Worm (Caenorhabditis elegans) whole organism, L1 larva: Measurements from ENCODE around the gene C56C10.9.

Source experiments
- Y116A8C.19 ChIP-seq: sonication (generic microtip); optimal IDR thresholded peaks from 2 replicates; lab custom pipeline; 2016; ENCODE audit warnings: missing compliant biosample characterization, missing genetic modification characterization, borderline replicate concordance
- aha-1 ChIP-seq: fragments of 150-350 bp; optimal IDR thresholded peaks from 2 replicates; lab custom pipeline; 2014; ENCODE audit warnings: missing biosample characterization, missing genetic modification characterization
- ama-1 ChIP-seq: fragments of 150-350 bp; optimal IDR thresholded peaks from 2 replicates; lab custom pipeline; 2014
- blmp-1 ChIP-seq: fragments of 150-350 bp; optimal IDR thresholded peaks from 2 replicates; lab custom pipeline; 2014; ENCODE audit warnings: missing biosample characterization, missing genetic modification characterization
- ceh-63 ChIP-seq: fragments of 200-800 bp; sonication (Bioruptor generic); optimal IDR thresholded peaks from 2 replicates; lab custom pipeline; 2018; ENCODE audit warnings: mild to moderate bottlenecking, missing genetic modification characterization, missing compliant biosample characterization
- ceh-82 ChIP-seq, 3 experiments: fragments of 150-350 bp in 1 of 3; sonication (generic microtip) in 2 of 3; optimal IDR thresholded peaks; 2 replicates each; lab custom pipeline; 2014 to 2017; ENCODE audit warnings: missing biosample characterization in 3 of 3, missing genetic modification characterization in 3 of 3
- ceh-88 ChIP-seq: fragments of 200-800 bp; sonication (Bioruptor generic); IDR thresholded peaks from 2 replicates; pipeline ENCODE4 v1.3.6; 2022; ENCODE audit warnings: missing genetic modification characterization, missing compliant biosample characterization
- ceh-90 ChIP-seq: sonication (generic microtip); optimal IDR thresholded peaks from 2 replicates; lab custom pipeline; 2016; ENCODE audit warnings: missing genetic modification characterization, missing compliant biosample characterization
- ces-1 ChIP-seq: fragments of 150-350 bp; optimal IDR thresholded peaks from 2 replicates; lab custom pipeline; 2014; ENCODE audit warnings: missing biosample characterization, missing genetic modification reagents, missing genetic modification characterization
- dpl-1 ChIP-seq, 3 experiments: fragments of 150-350 bp in 2 of 3; sonication (generic microtip) in 1 of 3; optimal IDR thresholded peaks; 2 replicates each; lab custom pipeline; 2014 to 2017; ENCODE audit warnings: missing biosample characterization in 3 of 3, missing genetic modification characterization in 3 of 3, missing genetic modification reagents in 3 of 3
- efl-1 ChIP-seq, 4 experiments: fragments of 150-350 bp; optimal IDR thresholded peaks in 3 of 4; peaks in 1 of 4; 1 replicate in 1 of 4; 2 replicates in 3 of 4; lab custom pipeline; 2014; ENCODE audit warnings: missing biosample characterization in 2 of 4, missing genetic modification characterization in 2 of 4, missing genetic modification reagents in 2 of 4
- efl-3 ChIP-seq: fragments of 200-800 bp; sonication (Bioruptor generic); optimal IDR thresholded peaks from 2 replicates; lab custom pipeline; 2018; ENCODE audit warnings: mild to moderate bottlenecking, missing genetic modification characterization, missing compliant biosample characterization
- egl-13 ChIP-seq: sonication (generic microtip); optimal IDR thresholded peaks from 2 replicates; lab custom pipeline; 2016; ENCODE audit warnings: missing genotype, missing genetic modification reagents, missing genetic modification characterization, missing compliant biosample characterization
- egl-27 ChIP-seq, 2 experiments: fragments of 150-350 bp in 1 of 2; sonication (generic microtip); optimal IDR thresholded peaks; 3 replicates each; lab custom pipeline; 2017 to 2018; ENCODE audit warnings: missing biosample characterization in 2 of 2, missing genetic modification characterization in 2 of 2, missing genetic modification reagents in 2 of 2
- elt-2 ChIP-seq: sonication (generic microtip); optimal IDR thresholded peaks from 2 replicates; lab custom pipeline; 2016; ENCODE audit warnings: missing genetic modification characterization, mild to moderate bottlenecking, inconsistent platforms, missing compliant biosample characterization, missing genetic modification reagents
- elt-3 ChIP-seq, 6 experiments: fragments of 150-350 bp in 1 of 6; sonication (generic microtip); optimal IDR thresholded peaks; 2 replicates each; lab custom pipeline; 2017 to 2018; ENCODE audit warnings: missing biosample characterization in 6 of 6, missing genetic modification characterization in 6 of 6, inconsistent platforms in 1 of 6
- fkh-8 ChIP-seq: sonication (generic microtip); optimal IDR thresholded peaks from 2 replicates; lab custom pipeline; 2016; ENCODE audit warnings: mild to moderate bottlenecking, missing genetic modification characterization, missing compliant biosample characterization
- fos-1 ChIP-seq: fragments of 150-350 bp; optimal IDR thresholded peaks from 2 replicates; lab custom pipeline; 2014; ENCODE audit warnings: missing biosample characterization, missing genetic modification characterization
- hlh-17 ChIP-seq: fragments of 200-800 bp; sonication (Bioruptor generic); optimal IDR thresholded peaks from 2 replicates; lab custom pipeline; 2018; ENCODE audit warnings: missing genetic modification characterization, mild to moderate bottlenecking, missing compliant biosample characterization, moderate library complexity, borderline replicate concordance
- hlh-4 ChIP-seq: sonication (generic microtip); optimal IDR thresholded peaks from 2 replicates; lab custom pipeline; 2016; ENCODE audit warnings: mild to moderate bottlenecking, missing genetic modification characterization, missing compliant biosample characterization
- hpl-2 ChIP-seq: fragments of 150-350 bp; optimal IDR thresholded peaks from 2 replicates; lab custom pipeline; 2014; ENCODE audit warnings: missing biosample characterization, missing genetic modification reagents, missing genetic modification characterization
- irx-1 ChIP-seq: sonication (generic microtip); optimal IDR thresholded peaks from 2 replicates; lab custom pipeline; 2016; ENCODE audit warnings: missing genetic modification characterization, missing compliant biosample characterization
- isw-1 ChIP-seq: fragments of 200-800 bp; sonication (Bioruptor generic); IDR thresholded peaks from 2 replicates; pipeline ENCODE4 v1.3.6; 2022; ENCODE audit warnings: missing genetic modification characterization, missing compliant biosample characterization
- jun-1 ChIP-seq: fragments of 150-350 bp; optimal IDR thresholded peaks from 2 replicates; lab custom pipeline; 2014; ENCODE audit warnings: missing biosample characterization, missing genetic modification reagents, missing genetic modification characterization
- lin-13 ChIP-seq: fragments of 150-350 bp; optimal IDR thresholded peaks from 2 replicates; lab custom pipeline; 2014; ENCODE audit warnings: missing biosample characterization, missing genetic modification reagents, missing genetic modification characterization
- lin-14 ChIP-seq: fragments of 200-800 bp; sonication (Bioruptor generic); optimal IDR thresholded peaks from 2 replicates; lab custom pipeline; 2018; ENCODE audit warnings: mild to moderate bottlenecking, missing genetic modification characterization, moderate library complexity, missing compliant biosample characterization
- lin-35 ChIP-seq, 2 experiments: fragments of 150-350 bp; optimal IDR thresholded peaks; 2 replicates each; lab custom pipeline; 2014; ENCODE audit warnings: missing biosample characterization in 2 of 2, missing genetic modification characterization in 2 of 2, missing genetic modification reagents in 2 of 2
- lsy-2 ChIP-seq, 2 experiments: fragments of 150-350 bp; optimal IDR thresholded peaks; 2 replicates each; lab custom pipeline; 2014; ENCODE audit warnings: missing biosample characterization in 2 of 2, missing genetic modification characterization in 2 of 2
- mab-9 ChIP-seq: fragments of 200-800 bp; sonication (Bioruptor generic); IDR thresholded peaks from 2 replicates; pipeline ENCODE4 v1.3.6; 2022; ENCODE audit warnings: missing genetic modification reagents, missing genetic modification characterization, missing compliant biosample characterization
- mdl-1 ChIP-seq, 2 experiments: fragments of 150-350 bp; optimal IDR thresholded peaks; 2 replicates each; lab custom pipeline; 2014 to 2017; ENCODE audit warnings: missing biosample characterization in 2 of 2, missing genetic modification characterization in 2 of 2, inconsistent platforms in 1 of 2
- mef-2 ChIP-seq: fragments of 150-350 bp; optimal IDR thresholded peaks from 2 replicates; lab custom pipeline; 2014; ENCODE audit warnings: missing biosample characterization, missing genetic modification characterization
- nhr-19 ChIP-seq: fragments of 200-800 bp; sonication (Bioruptor generic); conservative IDR thresholded peaks from 2 replicates; pipeline ENCODE4 v1.3.6; 2022; ENCODE audit warnings: missing genetic modification characterization, missing compliant biosample characterization
- nhr-237 ChIP-seq: fragments of 150-350 bp; optimal IDR thresholded peaks from 2 replicates; lab custom pipeline; 2014; ENCODE audit warnings: missing biosample characterization, missing genetic modification characterization
- nhr-71 ChIP-seq: sonication (generic microtip); optimal IDR thresholded peaks from 2 replicates; lab custom pipeline; 2016; ENCODE audit warnings: mild to moderate bottlenecking, missing genetic modification characterization, moderate library complexity, missing compliant biosample characterization
- nhr-85 ChIP-seq: sonication (generic microtip); peaks from one replicate; lab custom pipeline; 2016; ENCODE audit warnings: missing genetic modification characterization, inconsistent platforms, missing compliant biosample characterization
- nhr-90 ChIP-seq: sonication (generic microtip); optimal IDR thresholded peaks from 2 replicates; lab custom pipeline; 2016; ENCODE audit warnings: mild to moderate bottlenecking, missing genetic modification characterization, missing compliant biosample characterization; ENCODE audit not compliant: poor library complexity
- pag-3 ChIP-seq: sonication (generic microtip); optimal IDR thresholded peaks from 2 replicates; lab custom pipeline; 2017; ENCODE audit warnings: missing genetic modification characterization, mild to moderate bottlenecking, missing compliant biosample characterization, antibody characterized with exemption, borderline replicate concordance; ENCODE audit not compliant: insufficient read depth
- snpc-4 ChIP-seq: fragments of 150-350 bp; optimal IDR thresholded peaks from 2 replicates; lab custom pipeline; 2014; ENCODE audit warnings: missing biosample characterization, missing genetic modification characterization
- snu-23 ChIP-seq: sonication (generic microtip); optimal IDR thresholded peaks from 2 replicates; lab custom pipeline; 2016; ENCODE audit warnings: missing genetic modification characterization, missing compliant biosample characterization
- sox-4 ChIP-seq: sonication (generic microtip); optimal IDR thresholded peaks from 2 replicates; lab custom pipeline; 2016; ENCODE audit warnings: missing genetic modification characterization, missing compliant biosample characterization
- swsn-7 ChIP-seq: sonication (generic microtip); optimal IDR thresholded peaks from 2 replicates; lab custom pipeline; 2016; ENCODE audit warnings: missing genetic modification characterization, missing compliant biosample characterization
- tbx-2 ChIP-seq: sonication (generic microtip); optimal IDR thresholded peaks from 2 replicates; lab custom pipeline; 2016; ENCODE audit warnings: missing genetic modification characterization, missing compliant biosample characterization
- tlp-1 ChIP-seq: fragments of 150-350 bp; optimal IDR thresholded peaks from 2 replicates; lab custom pipeline; 2014; ENCODE audit warnings: missing biosample characterization, missing genetic modification characterization
- unc-62 ChIP-seq: fragments of 150-350 bp; optimal IDR thresholded peaks from 2 replicates; lab custom pipeline; 2014; ENCODE audit warnings: missing biosample characterization, missing genetic modification reagents, missing genetic modification characterization
- zip-4 ChIP-seq: fragments of 200-800 bp; sonication (Bioruptor generic); optimal IDR thresholded peaks from 2 replicates; lab custom pipeline; 2018; ENCODE audit warnings: mild to moderate bottlenecking, missing genetic modification characterization, moderate library complexity, missing compliant biosample characterization

Gene C56C10.9

DNA sequence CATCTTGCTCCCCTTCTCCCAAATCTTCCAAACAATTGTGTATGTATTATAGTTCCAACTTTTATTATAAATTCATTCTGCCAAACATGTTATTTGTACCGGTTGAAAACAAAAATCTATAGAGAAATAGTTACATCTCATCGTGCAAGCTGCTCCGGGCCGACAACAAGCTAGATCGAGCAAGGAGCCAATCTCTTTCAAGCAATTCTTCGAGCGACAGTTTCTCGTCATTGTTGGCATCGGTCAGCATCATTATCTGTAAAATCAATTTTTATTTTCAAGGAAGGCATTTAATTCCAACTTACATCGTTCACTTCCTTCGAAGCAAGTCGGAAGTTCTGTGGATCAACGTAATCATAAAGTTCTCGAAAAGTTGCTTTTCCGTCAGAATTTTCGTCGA, 1.2 kb downstream of the C56C10.9 start:
- TF ChIP-seq egl-27 (tag; optimal IDR thresholded peaks at IDR 0.05; lab: Kevin White, UChicago) (no peak), efl-3 (no peak), efl-1 (optimal IDR thresholded peaks at IDR 0.05; lab: Kevin White, UChicago) (no peak), efl-1 (GFP tag; optimal IDR thresholded peaks at IDR 0.05 in 1 of 2; lab: Kevin White, UChicago) (peak in 1 of 2 experiments; percentile 69), ama-1 (lab: Kevin White, UChicago) (peak; percentile 18), egl-13 (tag; lab: Kevin White, UChicago) (no peak), irx-1 (tag; lab: Kevin White, UChicago) (no peak), nhr-71 (tag; lab: Kevin White, UChicago) (no peak)

ce11 chrII:6589408-6589807, 2.7 kb downstream of the C56C10.9 start, which contains the start of gene vps-32.1:
vps-32.1 (plus strand) TSS chrII:6589708.
- TF ChIP-seq lin-35 (GFP tag; optimal IDR thresholded peaks at IDR 0.05; lab: Kevin White, UChicago) (peak in 1 of 2 experiments; percentile 4), fkh-8 (no peak), hlh-4 (tag; lab: Kevin White, UChicago) (no peak), hlh-17 (GFP tag; lab: Kevin White, UChicago) (no peak), fos-1 (tag; lab: Kevin White, UChicago) (peak; percentile 40), aha-1 (tag; lab: Kevin White, UChicago) (no peak), tbx-2 (no peak), nhr-85 (tag; lab: Kevin White, UChicago) (no peak), elt-3 (tag; optimal IDR thresholded peaks at IDR 0.05; lab: Kevin White, UChicago) (peak in 1 of 6 experiments; percentile 29), jun-1 (peak; percentile 49), dpl-1 (GFP tag; optimal IDR thresholded peaks at IDR 0.05; lab: Kevin White, UChicago) (peak in 1 of 3 experiments; percentile 15), blmp-1 (tag; lab: Kevin White, UChicago) (peak; percentile 28), ces-1 (no peak), mdl-1 (tag; optimal IDR thresholded peaks at IDR 0.05; lab: Kevin White, UChicago) (no peak), lin-14 (GFP tag; lab: Kevin White, UChicago) (no peak)

- peak; percentile 44 for TF ChIP-seq sox-4
- peak; percentile 89 for TF ChIP-seq ceh-88 (GFP tag; lab: Robert Waterston, UW)
- TF ChIP-seq mef-2 (tag; lab: Kevin White, UChicago), result peak; percentile 67
- TF ChIP-seq ama-1 (lab: Kevin White, UChicago), result peak; percentile 43
- TF ChIP-seq hpl-2 (GFP tag; lab: Kevin White, UChicago), result peak; percentile 91
- TF ChIP-seq snu-23 (GFP tag; lab: Kevin White, UChicago), result peak; percentile 99
- TF ChIP-seq swsn-7, result peak; percentile 98
- peak; percentile 99 for TF ChIP-seq zip-4 (GFP tag; lab: Kevin White, UChicago)
- peak; percentile 93 for TF ChIP-seq nhr-237 (tag; lab: Kevin White, UChicago)
- no peak for TF ChIP-seq unc-62 (GFP tag; lab: Kevin White, UChicago)
- peak; percentile 28 for TF ChIP-seq ceh-90 (tag; lab: Kevin White, UChicago)
- TF ChIP-seq Y116A8C.19 (tag; lab: Kevin White, UChicago), result no peak
- peak; percentile 94 to 96 for TF ChIP-seq lsy-2 (tag; optimal IDR thresholded peaks at IDR 0.05; lab: Kevin White, UChicago)
- TF ChIP-seq blmp-1 (tag; lab: Kevin White, UChicago), result peak; percentile 79
- TF ChIP-seq nhr-85 (tag; lab: Kevin White, UChicago), result peak; percentile 99
- peak; percentile 94 for TF ChIP-seq nhr-90 (tag; lab: Kevin White, UChicago)
- TF ChIP-seq irx-1 (tag; lab: Kevin White, UChicago), result peak; percentile 88
- peak; percentile 86 for TF ChIP-seq egl-13 (tag; lab: Kevin White, UChicago)
- TF ChIP-seq nhr-19 (GFP tag; lab: Robert Waterston, UW), result peak; percentile 96
- TF ChIP-seq ces-1, result no peak
- peak; percentile 84 for TF ChIP-seq lin-13 (GFP tag; lab: Kevin White, UChicago)
- peak; percentile 98 for TF ChIP-seq lin-14 (GFP tag; lab: Kevin White, UChicago)
- TF ChIP-seq hlh-17 (GFP tag; lab: Kevin White, UChicago), result no peak
- TF ChIP-seq lin-35 (GFP tag; optimal IDR thresholded peaks at IDR 0.05; lab: Kevin White, UChicago), result peak; percentile 84 to 87
- TF ChIP-seq snpc-4 (tag; lab: Kevin White, UChicago), result peak; percentile 83
- TF ChIP-seq pag-3 (tag; lab: Kevin White, UChicago), result no peak
- peak; percentile 84 for TF ChIP-seq elt-2
- peak in 5 of 6 experiments; percentile 50 to 93 (median 68) for TF ChIP-seq elt-3 (tag; optimal IDR thresholded peaks at IDR 0.05; lab: Kevin White, UChicago)
- peak; percentile 91 to 95 (median 93) for TF ChIP-seq ceh-82 (tag; optimal IDR thresholded peaks at IDR 0.05; lab: Kevin White, UChicago)
- TF ChIP-seq tlp-1 (tag; lab: Kevin White, UChicago), result no peak
- TF ChIP-seq mab-9 (GFP tag; lab: Robert Waterston, UW), result peak; percentile 65
- peak; percentile 96 for TF ChIP-seq isw-1 (GFP tag; lab: Robert Waterston, UW)
- TF ChIP-seq ceh-63 (GFP tag; lab: Kevin White, UChicago), result no peak
These were observed 3.4 kb downstream of the C56C10.9 start, which contains the start of gene icd-1 for ce11 chrII:6588605-6589292. icd-1 (minus strand) TSS chrII:6588655.
